Worm (Caenorhabditis elegans): ENCODE measurements around the gene lin-15B.

ce11 chrX:15773262-15773908, 47.5 kb downstream of the lin-15B start, which contains the start of gene Y7A5A.13:
- no peak for TF ChIP-seq hmbx-1 (tag; optimal IDR thresholded peaks at IDR 0.05)
- no peak for TF ChIP-seq ama-1 (optimal IDR thresholded peaks at IDR 0.05)

Data from whole organism, early embryonic.